Worm (Caenorhabditis elegans) whole organism, midembryonic: ENCODE measurements around the gene Y22D7AL.10.

ENCODE experiments used
- T22C8.4 ChIP-seq: fragments of 200-800 bp; sonication (Bioruptor generic); IDR thresholded peaks from 2 replicates; pipeline ENCODE4 v1.3.6; 2022; ENCODE audit warnings: missing genetic modification characterization, missing compliant biosample characterization
- ztf-23 ChIP-seq: fragments of 200-800 bp; sonication (Bioruptor generic); IDR thresholded peaks from 2 replicates; pipeline ENCODE4 v1.3.6; 2022; ENCODE audit warnings: missing genetic modification reagents, missing genetic modification characterization, missing compliant biosample characterization

DNA sequence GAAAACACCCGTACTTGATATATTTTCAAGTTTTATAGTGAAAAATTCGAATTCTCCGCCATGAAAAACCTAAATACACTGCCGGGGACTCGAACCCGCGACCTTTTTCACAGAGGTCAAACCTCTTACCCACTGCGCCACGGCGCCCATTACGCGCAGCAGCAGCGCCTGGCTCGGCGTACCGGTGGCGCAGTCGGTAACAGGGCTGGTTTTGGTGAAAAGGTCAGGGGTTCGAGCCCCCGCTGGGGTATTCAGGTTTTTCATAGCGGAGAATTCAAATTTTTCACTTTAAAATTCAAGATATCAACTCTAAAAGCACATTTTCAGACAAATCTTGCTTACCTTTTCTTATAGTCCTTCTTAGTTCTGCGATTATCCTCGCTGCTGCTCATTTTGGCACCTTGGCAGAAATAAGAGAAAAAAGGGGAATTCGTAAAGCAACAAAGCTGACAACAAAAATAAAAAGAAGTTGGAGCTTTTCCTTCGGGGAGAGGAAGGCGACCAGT lies 46.1 kb upstream of the Y22D7AL.10 start, which contains the start of gene Y22D7AL.16:
- no peak for TF ChIP-seq T22C8.4 (GFP tag; lab: Robert Waterston, UW)
- TF ChIP-seq ztf-23 (GFP tag; lab: Robert Waterston, UW) = no peak
